Fruit fly (Drosophila melanogaster) whole organism, embryonic: ENCODE results near the gene CG31068.

Source experiments
- Atf-2 ChIP-seq: fragments of 200-800 bp; sonication (Bioruptor generic); optimal IDR thresholded peaks from 2 replicates; lab custom pipeline; 2016; ENCODE audit warnings: missing biosample characterization, missing genetic modification characterization
- CG10431 ChIP-seq: fragments of 200-800 bp; sonication (Bioruptor generic); optimal IDR thresholded peaks from 3 replicates; lab custom pipeline; 2018; ENCODE audit warnings: missing biosample characterization, mild to moderate bottlenecking, missing genetic modification characterization
- CG10654 ChIP-seq: fragments of 200-800 bp; sonication (Bioruptor generic); optimal IDR thresholded peaks from 2 replicates; lab custom pipeline; 2016; ENCODE audit warnings: missing biosample characterization, missing genetic modification characterization
- CG12219 ChIP-seq: fragments of 200-800 bp; sonication (Bioruptor generic); optimal IDR thresholded peaks from 3 replicates; lab custom pipeline; 2018; ENCODE audit warnings: missing biosample characterization, mild to moderate bottlenecking, missing genetic modification characterization
- CG13424 ChIP-seq: fragments of 200-800 bp; sonication (Bioruptor generic); optimal IDR thresholded peaks from 2 replicates; lab custom pipeline; 2019; ENCODE audit warnings: missing biosample characterization, mild to moderate bottlenecking, missing genetic modification characterization, moderate library complexity
- CG15696 ChIP-seq: fragments of 200-800 bp; sonication (Bioruptor generic); optimal IDR thresholded peaks from 2 replicates; lab custom pipeline; 2019; ENCODE audit warnings: missing biosample characterization, mild to moderate bottlenecking, missing genetic modification characterization, moderate library complexity
- CG17186 ChIP-seq: fragments of 200-800 bp; sonication (Bioruptor generic); optimal IDR thresholded peaks from 3 replicates; lab custom pipeline; 2017; ENCODE audit warnings: missing biosample characterization, missing genetic modification reagents, missing genetic modification characterization
- CG18599 ChIP-seq: fragments of 200-800 bp; sonication (Bioruptor generic); optimal IDR thresholded peaks from 3 replicates; lab custom pipeline; 2017; ENCODE audit warnings: missing biosample characterization, missing genetic modification characterization, mild to moderate bottlenecking, moderate library complexity, missing genetic modification reagents
- CG18764 ChIP-seq: fragments of 200-800 bp; sonication (Bioruptor generic); optimal IDR thresholded peaks from 3 replicates; lab custom pipeline; 2016; ENCODE audit warnings: missing biosample characterization, missing genetic modification characterization
- CG2129 ChIP-seq: fragments of 200-800 bp; sonication (Bioruptor generic); IDR thresholded peaks from 2 replicates; pipeline ENCODE4 v1.3.6; 2022; ENCODE audit warnings: missing biosample characterization, missing genetic modification characterization; ENCODE audit not compliant: partially characterized antibody
- CG2199 ChIP-seq: fragments of 200-800 bp; sonication (Bioruptor generic); IDR thresholded peaks from 3 replicates; pipeline ENCODE4 v1.3.6; 2022; ENCODE audit warnings: missing biosample characterization, missing genetic modification characterization
- CG2202 ChIP-seq: fragments of 200-800 bp; sonication (Bioruptor generic); optimal IDR thresholded peaks from 2 replicates; lab custom pipeline; 2018; ENCODE audit warnings: missing biosample characterization, mild to moderate bottlenecking, missing genetic modification characterization
- CG34224 ChIP-seq: fragments of 200-800 bp; sonication (Bioruptor generic); IDR thresholded peaks from 3 replicates; pipeline ENCODE4 v1.3.6; 2022; ENCODE audit warnings: missing biosample characterization, missing genetic modification characterization; ENCODE audit not compliant: partially characterized antibody
- CG4360 ChIP-seq: fragments of 200-800 bp; sonication (Bioruptor generic); IDR thresholded peaks from 2 replicates; pipeline ENCODE4 v1.3.6; 2022; ENCODE audit warnings: missing biosample characterization, missing genetic modification characterization
- CG4730 ChIP-seq: fragments of 200-800 bp; sonication (Bioruptor generic); IDR thresholded peaks from 2 replicates; pipeline ENCODE4 v1.3.6; 2022; ENCODE audit warnings: missing biosample characterization, missing genetic modification characterization
- CG6689 ChIP-seq: fragments of 200-800 bp; sonication (Bioruptor generic); IDR thresholded peaks from 2 replicates; pipeline ENCODE4 v1.3.6; 2022; ENCODE audit warnings: missing biosample characterization, missing genetic modification characterization
- CG8290 ChIP-seq, 3 experiments: fragments of 200-800 bp; sonication (Bioruptor generic); optimal IDR thresholded peaks; 2 replicates each; lab custom pipeline; 2016 to 2019; ENCODE audit warnings: missing biosample characterization in 3 of 3, missing genetic modification characterization in 3 of 3, mild to moderate bottlenecking in 2 of 3, moderate library complexity in 1 of 3
- CG9437 ChIP-seq: fragments of 200-800 bp; sonication (Bioruptor generic); optimal IDR thresholded peaks from 2 replicates; lab custom pipeline; 2018; ENCODE audit warnings: missing biosample characterization, mild to moderate bottlenecking, missing genetic modification characterization
- Dad ChIP-seq: fragments of 200-800 bp; sonication (Bioruptor generic); optimal IDR thresholded peaks from 3 replicates; lab custom pipeline; 2016; ENCODE audit warnings: missing biosample characterization, missing genetic modification characterization
- E2f2 ChIP-seq: fragments of 200-800 bp; sonication (Bioruptor generic); IDR thresholded peaks from 2 replicates; pipeline ENCODE4 v1.3.6; 2022; ENCODE audit warnings: missing biosample characterization, missing genetic modification characterization
- Fer2 ChIP-seq: fragments of 200-800 bp; sonication (Bioruptor generic); optimal IDR thresholded peaks from 2 replicates; lab custom pipeline; 2018; ENCODE audit warnings: missing biosample characterization, mild to moderate bottlenecking, missing genetic modification characterization, moderate library complexity
- HLH3B ChIP-seq: fragments of 200-800 bp; sonication (Bioruptor generic); IDR thresholded peaks from 2 replicates; pipeline ENCODE4 v1.3.6; 2022; ENCODE audit warnings: missing biosample characterization, missing genetic modification characterization
- HLH54F ChIP-seq: fragments of 200-800 bp; sonication (Bioruptor generic); optimal IDR thresholded peaks from 3 replicates; lab custom pipeline; 2016; ENCODE audit warnings: missing biosample characterization, missing genetic modification characterization
- Hey ChIP-seq: fragments of 200-800 bp; sonication (Bioruptor generic); optimal IDR thresholded peaks from 3 replicates; lab custom pipeline; 2018; ENCODE audit warnings: missing biosample characterization, mild to moderate bottlenecking, missing genetic modification characterization
- Hmr ChIP-seq: fragments of 200-800 bp; sonication (Bioruptor generic); optimal IDR thresholded peaks from 3 replicates; lab custom pipeline; 2017; ENCODE audit warnings: mild to moderate bottlenecking, missing biosample characterization, missing genetic modification reagents, missing genetic modification characterization
- Nf-YC ChIP-seq: fragments of 200-800 bp; optimal IDR thresholded peaks from 3 replicates; lab custom pipeline; 2019; ENCODE audit warnings: missing biosample characterization, mild to moderate bottlenecking, missing genetic modification characterization, moderate library complexity
- al ChIP-seq: fragments of 200-800 bp; sonication (Bioruptor generic); IDR thresholded peaks from 2 replicates; pipeline ENCODE4 v1.3.6; 2022; ENCODE audit warnings: missing biosample characterization, missing genetic modification characterization
- ase ChIP-seq: fragments of 200-800 bp; sonication (Bioruptor generic); IDR thresholded peaks from 3 replicates; pipeline ENCODE4 v1.3.6; 2022; ENCODE audit warnings: missing biosample characterization, missing genetic modification characterization
- br ChIP-seq: fragments of >200 bp; optimal IDR thresholded peaks from 2 replicates; lab custom pipeline; 2017
- cg ChIP-seq: fragments of 200-800 bp; sonication (Bioruptor generic); optimal IDR thresholded peaks from 3 replicates; lab custom pipeline; 2019; ENCODE audit warnings: missing biosample characterization, mild to moderate bottlenecking, missing genetic modification characterization, moderate library complexity
- crol ChIP-seq: fragments of 200-800 bp; sonication (Bioruptor generic); IDR thresholded peaks from 2 replicates; pipeline ENCODE4 v1.3.6; 2022; ENCODE audit warnings: missing biosample characterization, missing genetic modification characterization
- dati ChIP-seq: fragments of 200-800 bp; sonication (Bioruptor generic); IDR thresholded peaks from 2 replicates; pipeline ENCODE4 v1.3.6; 2022; ENCODE audit warnings: missing biosample characterization, missing genetic modification characterization
- dmrt99B ChIP-seq: fragments of 200-800 bp; sonication (Bioruptor generic); optimal IDR thresholded peaks from 2 replicates; lab custom pipeline; 2018; ENCODE audit warnings: missing biosample characterization, mild to moderate bottlenecking, missing genetic modification characterization, moderate library complexity
- fd3F ChIP-seq: fragments of 200-800 bp; sonication (Bioruptor generic); optimal IDR thresholded peaks from 2 replicates; lab custom pipeline; 2018; ENCODE audit warnings: missing biosample characterization, mild to moderate bottlenecking, missing genetic modification characterization, moderate library complexity
- hb ChIP-seq: fragments of 200-800 bp; sonication (Bioruptor generic); IDR thresholded peaks from 3 replicates; pipeline ENCODE4 v1.3.6; 2022; ENCODE audit warnings: missing biosample characterization, missing genetic modification characterization; ENCODE audit not compliant: partially characterized antibody
- hth ChIP-seq: fragments of >200 bp; optimal IDR thresholded peaks from 2 replicates; lab custom pipeline; 2017; ENCODE audit warnings: inconsistent platforms
- jumu ChIP-seq: fragments of 200-800 bp; sonication (Bioruptor generic); optimal IDR thresholded peaks from 3 replicates; lab custom pipeline; 2016; ENCODE audit warnings: missing biosample characterization, missing genetic modification characterization
- klu ChIP-seq: fragments of 200-800 bp; sonication (Bioruptor generic); IDR thresholded peaks from 2 replicates; pipeline ENCODE4 v1.3.6; 2022; ENCODE audit warnings: missing biosample characterization, missing genetic modification characterization
- knrl ChIP-seq: fragments of 200-800 bp; sonication (Bioruptor generic); IDR thresholded peaks from 3 replicates; pipeline ENCODE4 v1.3.6; 2022; ENCODE audit warnings: missing biosample characterization, missing genetic modification characterization; ENCODE audit not compliant: partially characterized antibody
- lab ChIP-seq: fragments of 200-800 bp; sonication (Bioruptor generic); optimal IDR thresholded peaks from 3 replicates; lab custom pipeline; 2017; ENCODE audit warnings: missing biosample characterization, missing genetic modification characterization, mild to moderate bottlenecking, moderate library complexity, missing genetic modification reagents
- pita ChIP-seq: fragments of 200-800 bp; sonication (Bioruptor generic); optimal IDR thresholded peaks from 2 replicates; lab custom pipeline; 2017; ENCODE audit warnings: missing biosample characterization, mild to moderate bottlenecking, missing genetic modification characterization
- row ChIP-seq: fragments of 200-800 bp; sonication (Bioruptor generic); IDR thresholded peaks from 3 replicates; pipeline ENCODE4 v1.3.6; 2022; ENCODE audit warnings: missing biosample characterization, missing genetic modification characterization
- sd ChIP-seq: fragments of 200-800 bp; sonication (Bioruptor generic); optimal IDR thresholded peaks from 3 replicates; lab custom pipeline; 2018; ENCODE audit warnings: missing biosample characterization, mild to moderate bottlenecking, missing genetic modification characterization, moderate library complexity
- tap ChIP-seq: fragments of 200-800 bp; optimal IDR thresholded peaks from 3 replicates; lab custom pipeline; 2019; ENCODE audit warnings: missing biosample characterization, mild to moderate bottlenecking, missing genetic modification characterization, moderate library complexity
- tna ChIP-seq: fragments of 200-800 bp; sonication (Bioruptor generic); IDR thresholded peaks from 2 replicates; pipeline ENCODE4 v1.3.6; 2022; ENCODE audit warnings: missing biosample characterization, missing genetic modification characterization; ENCODE audit not compliant: partially characterized antibody
- trem ChIP-seq: fragments of 200-800 bp; optimal IDR thresholded peaks from 3 replicates; lab custom pipeline; 2019; ENCODE audit warnings: missing biosample characterization, mild to moderate bottlenecking, missing genetic modification characterization, moderate library complexity
- tup ChIP-seq: fragments of 200-800 bp; sonication (Bioruptor generic); optimal IDR thresholded peaks from 2 replicates; lab custom pipeline; 2016; ENCODE audit warnings: missing biosample characterization, mild to moderate bottlenecking, missing genetic modification characterization, moderate library complexity
- vnd ChIP-seq: fragments of 200-800 bp; sonication (Bioruptor generic); IDR thresholded peaks from 3 replicates; pipeline ENCODE4 v1.3.6; 2022; ENCODE audit warnings: missing biosample characterization, missing genetic modification characterization; ENCODE audit not compliant: partially characterized antibody

The CG31068 gene

DNA sequence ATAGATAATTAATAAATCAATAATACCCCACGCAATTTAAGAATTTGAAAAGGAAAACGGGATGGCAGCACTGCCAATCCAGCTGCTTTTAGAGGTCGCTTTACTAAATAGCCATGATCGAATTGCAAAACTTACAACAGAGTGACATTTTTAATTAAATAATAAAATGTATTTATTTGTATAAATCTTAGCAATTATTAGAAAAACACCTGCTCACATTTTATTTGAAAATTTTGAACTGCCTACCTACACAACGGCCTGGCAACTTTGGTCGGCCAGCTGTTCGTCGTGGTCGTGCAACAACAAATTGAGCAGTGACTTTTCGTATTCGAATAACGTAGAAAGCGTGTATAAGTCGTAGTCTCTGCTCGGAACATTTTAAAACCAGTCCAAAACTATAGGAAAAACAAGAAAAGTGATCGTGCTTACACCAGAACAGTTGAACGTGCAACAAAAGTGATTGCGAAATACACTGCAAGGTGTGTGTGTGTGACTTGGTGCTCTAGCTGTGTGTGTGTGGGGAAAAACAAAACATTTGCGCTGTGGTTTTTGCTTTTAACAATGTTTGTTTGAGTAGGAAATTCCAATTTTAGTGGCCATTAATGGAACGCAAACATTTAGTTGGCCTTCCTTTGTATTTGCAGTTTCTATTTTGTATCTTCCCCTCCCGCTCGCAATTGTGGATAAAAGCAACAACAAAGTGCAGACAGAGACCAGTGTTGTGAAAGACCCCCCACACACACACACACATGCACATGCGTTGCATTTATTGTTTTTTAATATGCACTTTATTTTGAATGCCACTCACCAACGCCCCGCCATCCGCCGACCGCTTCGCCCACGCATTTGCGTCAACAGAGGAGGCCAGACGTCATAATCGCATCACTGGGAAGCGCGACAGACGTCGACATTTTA is 41.3 kb downstream of the CG31068 start, which contains the start of gene CG5938 (continued):
- TF ChIP-seq lab (GFP tag; lab: Kevin White, UChicago), result peak; percentile 46
- TF ChIP-seq CG4360 (GFP tag; lab: Robert Waterston, UW), result peak; percentile 62
- TF ChIP-seq sd, result no peak
- no peak for TF ChIP-seq tna (GFP tag; lab: Robert Waterston, UW)
- no peak for TF ChIP-seq Hmr
- TF ChIP-seq Dad, result no peak
- peak; percentile 67 for TF ChIP-seq row (GFP tag; lab: Robert Waterston, UW)
- peak; percentile 57 for TF ChIP-seq CG10431 (GFP tag; lab: Kevin White, UChicago)
- TF ChIP-seq CG2199 (GFP tag; lab: Robert Waterston, UW), result 0 out of 3 replicates have a peak, but pooled peaks have one; percentile 65
- TF ChIP-seq CG18599 (GFP tag; lab: Kevin White, UChicago), result peak; percentile 29
- TF ChIP-seq al (GFP tag; lab: Robert Waterston, UW), result no peak
- peak; percentile 38; the same call in 2 of the 3 replicates for TF ChIP-seq CG34224 (GFP tag; lab: Robert Waterston, UW)
- TF ChIP-seq CG2129 (GFP tag; lab: Robert Waterston, UW), result no peak
- no peak for TF ChIP-seq br (lab: Kevin White, UChicago)
- TF ChIP-seq tap (tag; lab: Kevin White, UChicago), result peak; percentile 40
- TF ChIP-seq Fer2 (tag; lab: Kevin White, UChicago), result no peak
- TF ChIP-seq hb (GFP tag; lab: Robert Waterston, UW), result no peak
- TF ChIP-seq CG9437, result peak; percentile 52
- TF ChIP-seq CG8290 (GFP tag; optimal IDR thresholded peaks at IDR 0.05; lab: Kevin White, UChicago), result no peak
- no peak for TF ChIP-seq CG8290 (tag; optimal IDR thresholded peaks at IDR 0.05; lab: Kevin White, UChicago)
- TF ChIP-seq CG17186 (GFP tag; lab: Kevin White, UChicago), result no peak
- TF ChIP-seq ase (GFP tag; lab: Robert Waterston, UW), result no peak
- no peak for TF ChIP-seq dati (GFP tag; lab: Robert Waterston, UW)
- no peak for TF ChIP-seq HLH3B (GFP tag; lab: Robert Waterston, UW)
- TF ChIP-seq cg (GFP tag; lab: Kevin White, UChicago), result peak; percentile 90
- TF ChIP-seq CG18764, result peak; percentile 23
- TF ChIP-seq CG2202 (tag; lab: Kevin White, UChicago), result no peak
- no peak for TF ChIP-seq dmrt99B (tag; lab: Kevin White, UChicago)
- TF ChIP-seq Hey (tag; lab: Kevin White, UChicago), result no peak
- no peak for TF ChIP-seq hth
- TF ChIP-seq CG10654, result peak; percentile 0
- peak; percentile 75 for TF ChIP-seq E2f2 (GFP tag; lab: Robert Waterston, UW)
- TF ChIP-seq jumu (GFP tag; lab: Kevin White, UChicago), result no peak
- no peak for TF ChIP-seq pita (GFP tag; lab: Kevin White, UChicago)
- TF ChIP-seq CG12219 (GFP tag; lab: Kevin White, UChicago), result no peak
- TF ChIP-seq HLH54F (GFP tag; lab: Kevin White, UChicago), result no peak
- TF ChIP-seq CG6689, result 0 out of 2 replicates have a peak, but pooled peaks have one; percentile 39
- no peak for TF ChIP-seq CG4730
- TF ChIP-seq Nf-YC (tag; lab: Kevin White, UChicago), result peak; percentile 23
- no peak for TF ChIP-seq fd3F (GFP tag; lab: Kevin White, UChicago)
- TF ChIP-seq tup, result peak; percentile 1
- TF ChIP-seq Atf-2 (GFP tag; lab: Kevin White, UChicago), result no peak
- TF ChIP-seq trem (tag; lab: Kevin White, UChicago), result peak; percentile 92
- peak; percentile 73 for TF ChIP-seq crol
- no peak for TF ChIP-seq klu (GFP tag; lab: Robert Waterston, UW)
- TF ChIP-seq vnd (GFP tag; lab: Robert Waterston, UW), result no peak
- TF ChIP-seq knrl (GFP tag; lab: Robert Waterston, UW), result no peak
- TF ChIP-seq CG13424, result peak; percentile 52
- TF ChIP-seq CG15696, result peak; percentile 5
